Worm (Caenorhabditis elegans) whole organism, L2 larva: ENCODE results near the gene srsx-15.

Source experiments
- C34F6.9 ChIP-seq: fragments of 150-350 bp; optimal IDR thresholded peaks from 2 replicates; lab custom pipeline; 2014; ENCODE audit warnings: missing biosample characterization, missing genetic modification characterization
- F13H6.1 ChIP-seq: sonication (generic microtip); optimal IDR thresholded peaks from 2 replicates; lab custom pipeline; 2016; ENCODE audit warnings: missing genetic modification characterization, missing compliant biosample characterization
- Y55F3AM.14 ChIP-seq: fragments of 200-800 bp; sonication (Bioruptor generic); optimal IDR thresholded peaks from 2 replicates; lab custom pipeline; 2018; ENCODE audit warnings: mild to moderate bottlenecking, missing genetic modification characterization, missing compliant biosample characterization
- ZK546.5 ChIP-seq: sonication (generic microtip); optimal IDR thresholded peaks from 2 replicates; lab custom pipeline; 2017; ENCODE audit warnings: missing biosample characterization, missing genetic modification characterization
- alr-1 ChIP-seq: fragments of 150-350 bp; optimal IDR thresholded peaks from 2 replicates; lab custom pipeline; 2014; ENCODE audit warnings: missing biosample characterization, missing genetic modification characterization
- aly-2 ChIP-seq: fragments of 150-350 bp; optimal IDR thresholded peaks from 2 replicates; lab custom pipeline; 2014; ENCODE audit warnings: missing biosample characterization, missing genetic modification characterization
- ama-1 ChIP-seq: fragments of 150-350 bp; optimal IDR thresholded peaks from 2 replicates; lab custom pipeline; 2018; ENCODE audit warnings: inconsistent platforms
- blmp-1 ChIP-seq: sonication (generic microtip); optimal IDR thresholded peaks from 2 replicates; lab custom pipeline; 2017; ENCODE audit warnings: missing genetic modification characterization, mild to moderate bottlenecking, missing compliant biosample characterization, antibody characterized with exemption, moderate library complexity; ENCODE audit not compliant: insufficient read depth
- ceh-82 ChIP-seq: fragments of 150-350 bp; optimal IDR thresholded peaks from 2 replicates; lab custom pipeline; 2014; ENCODE audit warnings: missing biosample characterization, missing genetic modification characterization
- crh-2 ChIP-seq: sonication (generic microtip); optimal IDR thresholded peaks from 2 replicates; lab custom pipeline; 2017; ENCODE audit warnings: missing biosample characterization, missing genetic modification characterization
- dmd-4 ChIP-seq: sonication (generic microtip); optimal IDR thresholded peaks from 2 replicates; lab custom pipeline; 2017; ENCODE audit warnings: missing biosample characterization, missing genetic modification characterization
- egl-27 ChIP-seq: sonication (generic microtip); optimal IDR thresholded peaks from 3 replicates; lab custom pipeline; 2017; ENCODE audit warnings: missing biosample characterization, missing genetic modification reagents, missing genetic modification characterization
- elt-1 ChIP-seq: fragments of 150-350 bp; optimal IDR thresholded peaks from 2 replicates; lab custom pipeline; 2014; ENCODE audit warnings: missing biosample characterization, missing genetic modification characterization
- fos-1 ChIP-seq: fragments of 150-350 bp; optimal IDR thresholded peaks from 2 replicates; lab custom pipeline; 2014; ENCODE audit warnings: missing biosample characterization, missing genetic modification characterization
- lin-11 ChIP-seq: fragments of 150-350 bp; sonication (generic microtip); optimal IDR thresholded peaks from 2 replicates; lab custom pipeline; 2014; ENCODE audit warnings: missing biosample characterization, missing genetic modification characterization, inconsistent platforms, mixed read lengths
- lin-13 ChIP-seq: fragments of 150-350 bp; optimal IDR thresholded peaks from 2 replicates; lab custom pipeline; 2014; ENCODE audit warnings: missing biosample characterization, missing genetic modification reagents, missing genetic modification characterization
- lin-39 ChIP-seq: fragments of 150-350 bp; optimal IDR thresholded peaks from 2 replicates; lab custom pipeline; 2014; ENCODE audit warnings: missing biosample characterization, missing genetic modification reagents, missing genetic modification characterization
- lsy-2 ChIP-seq, 2 experiments: fragments of 150-350 bp in 1 of 2; sonication (generic microtip) in 1 of 2; optimal IDR thresholded peaks; 2 replicates each; lab custom pipeline; 2014 to 2017; ENCODE audit warnings: missing biosample characterization in 2 of 2, missing genetic modification characterization in 2 of 2
- mab-5 ChIP-seq: fragments of 150-350 bp; optimal IDR thresholded peaks from 2 replicates; lab custom pipeline; 2014; ENCODE audit warnings: missing biosample characterization, missing genetic modification characterization
- mdl-1 ChIP-seq, 2 experiments: fragments of 150-350 bp in 1 of 2; sonication (generic microtip) in 1 of 2; optimal IDR thresholded peaks; 2 replicates each; lab custom pipeline; 2017; ENCODE audit warnings: missing biosample characterization in 2 of 2, missing genetic modification characterization in 2 of 2
- nhr-10 ChIP-seq: sonication (generic microtip); optimal IDR thresholded peaks from 2 replicates; lab custom pipeline; 2017; ENCODE audit warnings: missing biosample characterization, missing genetic modification characterization
- nhr-11 ChIP-seq: fragments of 150-350 bp; optimal IDR thresholded peaks from 2 replicates; lab custom pipeline; 2014; ENCODE audit warnings: missing biosample characterization, missing genetic modification characterization
- nhr-129 ChIP-seq: fragments of 150-350 bp; optimal IDR thresholded peaks from 2 replicates; lab custom pipeline; 2014; ENCODE audit warnings: missing biosample characterization, missing genetic modification characterization
- nhr-21 ChIP-seq: fragments of 150-350 bp; optimal IDR thresholded peaks from 2 replicates; lab custom pipeline; 2014; ENCODE audit warnings: missing biosample characterization, missing genetic modification characterization
- nhr-23 ChIP-seq: fragments of 150-350 bp; optimal IDR thresholded peaks from 2 replicates; lab custom pipeline; 2014; ENCODE audit warnings: missing biosample characterization, missing genetic modification reagents, missing genetic modification characterization
- nhr-237 ChIP-seq: fragments of 150-350 bp; optimal IDR thresholded peaks from 2 replicates; lab custom pipeline; 2014; ENCODE audit warnings: missing biosample characterization, missing genetic modification characterization
- nhr-25 ChIP-seq: fragments of 150-350 bp; sonication (generic microtip); optimal IDR thresholded peaks from 3 replicates; lab custom pipeline; 2014; ENCODE audit warnings: missing biosample characterization, missing genetic modification characterization
- nhr-6 ChIP-seq: fragments of 150-350 bp; optimal IDR thresholded peaks from 2 replicates; lab custom pipeline; 2014; ENCODE audit warnings: missing biosample characterization, missing genetic modification characterization
- peb-1 ChIP-seq: fragments of 150-350 bp; optimal IDR thresholded peaks from 2 replicates; lab custom pipeline; 2014; ENCODE audit warnings: missing biosample characterization, missing genetic modification characterization
- sem-4 ChIP-seq: fragments of 150-350 bp; optimal IDR thresholded peaks from 2 replicates; lab custom pipeline; 2014; ENCODE audit warnings: missing biosample characterization, missing genetic modification reagents, missing genetic modification characterization
- sma-3 ChIP-seq: sonication (generic microtip); optimal IDR thresholded peaks from 2 replicates; lab custom pipeline; 2016; ENCODE audit warnings: missing genetic modification reagents, missing genetic modification characterization, missing compliant biosample characterization
- sma-9 ChIP-seq, 2 experiments: fragments of 150-350 bp in 1 of 2; sonication (generic microtip) in 1 of 2; optimal IDR thresholded peaks; 2 replicates each; lab custom pipeline; 2014 to 2016; ENCODE audit warnings: missing genetic modification characterization in 2 of 2, mild to moderate bottlenecking in 1 of 2, missing biosample characterization in 1 of 2, missing compliant biosample characterization in 1 of 2, missing genetic modification reagents in 1 of 2, moderate library complexity in 1 of 2
- snpc-4 ChIP-seq: fragments of 150-350 bp; optimal IDR thresholded peaks from 2 replicates; lab custom pipeline; 2014; ENCODE audit warnings: missing biosample characterization, missing genetic modification characterization
- unc-55 ChIP-seq: fragments of 150-350 bp; sonication (generic microtip); optimal IDR thresholded peaks from 3 replicates; lab custom pipeline; 2014; ENCODE audit warnings: missing biosample characterization, missing genetic modification reagents, missing genetic modification characterization
- unc-62 ChIP-seq: fragments of 150-350 bp; optimal IDR thresholded peaks from 2 replicates; lab custom pipeline; 2014; ENCODE audit warnings: missing biosample characterization, missing genetic modification reagents, missing genetic modification characterization
- zag-1 ChIP-seq: fragments of 150-350 bp; optimal IDR thresholded peaks from 2 replicates; lab custom pipeline; 2014; ENCODE audit warnings: missing biosample characterization, missing genetic modification characterization
- ztf-11 ChIP-seq: sonication (generic microtip); optimal IDR thresholded peaks from 2 replicates; lab custom pipeline; 2017; ENCODE audit warnings: missing biosample characterization, missing genetic modification characterization
- ztf-4 ChIP-seq: fragments of 150-350 bp; optimal IDR thresholded peaks from 2 replicates; lab custom pipeline; 2014; ENCODE audit warnings: missing biosample characterization, missing genetic modification characterization

Gene srsx-15

ce11 chrIV:5583184-5583583, 40.4 kb downstream of the srsx-15 start:
- TF ChIP-seq nhr-25 (tag; lab: Kevin White, UChicago): peak; percentile 1
- TF ChIP-seq lin-13 (GFP tag; lab: Kevin White, UChicago): no peak
- TF ChIP-seq, all 48 proteins: peak for 1

ce11 chrIV:5582760-5583159, 40.9 kb downstream of the srsx-15 start:
- TF ChIP-seq ztf-4 (tag; lab: Kevin White, UChicago) (no peak), aly-2 (tag; lab: Kevin White, UChicago) (no peak), lin-39 (tag; lab: Kevin White, UChicago) (no peak), nhr-129 (tag; lab: Kevin White, UChicago) (no peak)

DNA sequence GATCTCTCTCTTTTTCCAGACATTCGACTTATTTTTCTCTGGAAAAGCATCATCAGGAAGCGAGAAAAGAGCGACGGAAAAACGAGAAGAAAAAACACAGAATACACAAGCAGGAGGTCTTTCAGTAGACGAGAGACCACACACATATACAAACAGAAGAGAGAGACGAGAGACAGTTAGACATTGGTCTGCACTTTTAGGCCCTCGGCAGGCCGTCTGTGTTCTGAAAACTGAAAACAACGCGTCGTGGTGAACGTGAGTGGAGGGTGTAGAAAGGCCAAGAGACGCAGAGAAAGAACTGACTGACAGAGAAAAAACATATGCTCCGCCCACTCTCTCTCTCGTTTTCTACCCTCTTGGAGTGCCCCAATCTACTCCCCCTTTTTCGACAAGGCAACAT, 41.4 kb downstream of the srsx-15 start:
- TF ChIP-seq ztf-4 (tag; lab: Kevin White, UChicago) (peak; percentile 5), ceh-82 (tag; lab: Kevin White, UChicago) (no peak), fos-1 (tag; lab: Kevin White, UChicago) (peak; percentile 66), F13H6.1 (tag; lab: Kevin White, UChicago) (peak; percentile 72), nhr-6 (tag; lab: Kevin White, UChicago) (peak; percentile 27), sma-3 (GFP tag; lab: Kevin White, UChicago) (peak; percentile 32), nhr-129 (tag; lab: Kevin White, UChicago) (peak; percentile 73), lin-13 (GFP tag; lab: Kevin White, UChicago) (peak; percentile 2), lin-11 (tag; lab: Kevin White, UChicago) (peak; percentile 49), mdl-1 (tag; optimal IDR thresholded peaks at IDR 0.05; lab: Kevin White, UChicago) (peak; percentile 18 to 21), zag-1 (tag; lab: Kevin White, UChicago) (peak; percentile 28), ztf-11 (tag; lab: Kevin White, UChicago) (no peak), unc-55 (peak; percentile 36), mab-5 (no peak), dmd-4 (tag; lab: Kevin White, UChicago) (no peak), Y55F3AM.14 (peak; percentile 71), C34F6.9 (tag; lab: Kevin White, UChicago) (peak; percentile 72), nhr-21 (peak; percentile 55), lsy-2 (tag; optimal IDR thresholded peaks at IDR 0.05; lab: Kevin White, UChicago) (peak in 1 of 2 experiments; percentile 64), nhr-237 (tag; lab: Kevin White, UChicago) (no peak), sma-9 (GFP tag; optimal IDR thresholded peaks at IDR 0.05; lab: Kevin White, UChicago) (peak; percentile 81), sma-9 (tag; optimal IDR thresholded peaks at IDR 0.05; lab: Kevin White, UChicago) (no peak), nhr-11 (no peak), ama-1 (lab: Kevin White, UChicago) (peak; percentile 14), unc-62 (GFP tag; lab: Kevin White, UChicago) (no peak), sem-4 (tag; lab: Kevin White, UChicago) (peak; percentile 37), nhr-25 (tag; lab: Kevin White, UChicago) (peak; percentile 40), crh-2 (tag; lab: Kevin White, UChicago) (peak; percentile 86), peb-1 (tag; lab: Kevin White, UChicago) (no peak), nhr-23 (no peak)

ce11 chrIV:5580588-5581308, 42.9 kb downstream of the srsx-15 start:
- TF ChIP-seq ZK546.5 (tag; lab: Kevin White, UChicago) (no peak), C34F6.9 (tag; lab: Kevin White, UChicago) (no peak), lsy-2 (tag; optimal IDR thresholded peaks at IDR 0.05; lab: Kevin White, UChicago) (no peak), nhr-21 (peak; percentile 1), alr-1 (tag; lab: Kevin White, UChicago) (no peak), sma-9 (GFP tag; optimal IDR thresholded peaks at IDR 0.05; lab: Kevin White, UChicago) (peak; percentile 48), sma-9 (tag; optimal IDR thresholded peaks at IDR 0.05; lab: Kevin White, UChicago) (no peak), elt-1 (tag; lab: Kevin White, UChicago) (no peak), ztf-4 (tag; lab: Kevin White, UChicago) (no peak), nhr-129 (tag; lab: Kevin White, UChicago) (no peak), egl-27 (no peak), lin-11 (tag; lab: Kevin White, UChicago) (no peak), sma-3 (GFP tag; lab: Kevin White, UChicago) (no peak), peb-1 (tag; lab: Kevin White, UChicago) (no peak), blmp-1 (tag; lab: Kevin White, UChicago) (no peak), crh-2 (tag; lab: Kevin White, UChicago) (peak; percentile 21), nhr-10 (tag; lab: Kevin White, UChicago) (no peak), snpc-4 (tag; lab: Kevin White, UChicago) (no peak), unc-55 (no peak), nhr-25 (tag; lab: Kevin White, UChicago) (no peak), mdl-1 (tag; optimal IDR thresholded peaks at IDR 0.05; lab: Kevin White, UChicago) (no peak), nhr-11 (no peak), fos-1 (tag; lab: Kevin White, UChicago) (no peak), ztf-11 (tag; lab: Kevin White, UChicago) (no peak), nhr-6 (tag; lab: Kevin White, UChicago) (no peak), lin-13 (GFP tag; lab: Kevin White, UChicago) (no peak)
